Worm (Caenorhabditis elegans) whole organism, L3 larva: ENCODE data around the gene srd-67.
"Not testable (repeated sequence)": the region's sequence is repeated elsewhere in the genome, so short reads cannot be mapped to it uniquely, and the experiment has no call there.

ENCODE experiments used
- R02D3.7 ChIP-seq: fragments of 150-350 bp; optimal IDR thresholded peaks from 2 replicates; lab custom pipeline; 2014; ENCODE audit warnings: missing biosample characterization, missing genetic modification characterization
- ZK546.5 ChIP-seq: sonication (generic microtip); optimal IDR thresholded peaks from 2 replicates; lab custom pipeline; 2017; ENCODE audit warnings: missing biosample characterization, missing genetic modification characterization
- ceh-28 ChIP-seq: fragments of 150-350 bp; optimal IDR thresholded peaks from 2 replicates; lab custom pipeline; 2014; ENCODE audit warnings: missing biosample characterization, missing genetic modification reagents, missing genetic modification characterization
- ceh-82 ChIP-seq: fragments of 150-350 bp; optimal IDR thresholded peaks from 2 replicates; lab custom pipeline; 2014; ENCODE audit warnings: missing biosample characterization, missing genetic modification characterization
- ceh-9 ChIP-seq: sonication (generic microtip); optimal IDR thresholded peaks from 2 replicates; lab custom pipeline; 2018; ENCODE audit warnings: missing biosample characterization, missing genetic modification characterization
- egl-27 ChIP-seq: sonication (generic microtip); optimal IDR thresholded peaks from 4 replicates; lab custom pipeline; 2017; ENCODE audit warnings: missing biosample characterization, missing genetic modification reagents, missing genetic modification characterization
- elt-1 ChIP-seq: fragments of 150-350 bp; optimal IDR thresholded peaks from 2 replicates; lab custom pipeline; 2014; ENCODE audit warnings: missing biosample characterization, missing genetic modification characterization
- elt-2 ChIP-seq: sonication (generic microtip); optimal IDR thresholded peaks from 2 replicates; lab custom pipeline; 2016; ENCODE audit warnings: missing genetic modification reagents, mild to moderate bottlenecking, missing genetic modification characterization, missing compliant biosample characterization
- elt-3 ChIP-seq, 3 experiments: fragments of 150-350 bp in 1 of 3; sonication (generic microtip) in 2 of 3; optimal IDR thresholded peaks; 2 replicates in 2 of 3; 4 replicates in 1 of 3; lab custom pipeline; 2014 to 2017; ENCODE audit warnings: missing biosample characterization in 3 of 3, missing genetic modification characterization in 3 of 3
- eor-1 ChIP-seq, 2 experiments: fragments of 150-350 bp; optimal IDR thresholded peaks; 2 replicates each; lab custom pipeline; 2014 to 2018; ENCODE audit warnings: missing biosample characterization in 2 of 2, missing genetic modification characterization in 2 of 2
- fkh-10 ChIP-seq: sonication (generic microtip); optimal IDR thresholded peaks from 2 replicates; lab custom pipeline; 2017; ENCODE audit warnings: missing biosample characterization, missing genetic modification reagents, missing genetic modification characterization
- hmg-11 ChIP-seq: sonication (generic microtip); optimal IDR thresholded peaks from 2 replicates; lab custom pipeline; 2016; ENCODE audit warnings: missing genetic modification characterization, missing compliant biosample characterization
- jun-1 ChIP-seq: fragments of 150-350 bp; optimal IDR thresholded peaks from 2 replicates; lab custom pipeline; 2014; ENCODE audit warnings: missing biosample characterization, missing genetic modification reagents, missing genetic modification characterization
- lin-15B ChIP-seq: fragments of 150-350 bp; optimal IDR thresholded peaks from 2 replicates; lab custom pipeline; 2014; ENCODE audit warnings: missing biosample characterization, missing genetic modification characterization
- lin-39 ChIP-seq: fragments of 150-350 bp; optimal IDR thresholded peaks from 2 replicates; lab custom pipeline; 2018; ENCODE audit warnings: missing biosample characterization, missing genetic modification reagents, missing genetic modification characterization
- lsy-12 ChIP-seq: sonication (generic microtip); optimal IDR thresholded peaks from 2 replicates; lab custom pipeline; 2016; ENCODE audit warnings: mild to moderate bottlenecking, missing genetic modification characterization, missing compliant biosample characterization
- mdl-1 ChIP-seq: fragments of 150-350 bp; optimal IDR thresholded peaks from 2 replicates; lab custom pipeline; 2014; ENCODE audit warnings: missing biosample characterization, missing genetic modification characterization
- mml-1 ChIP-seq: fragments of 150-350 bp; sonication (generic microtip); optimal IDR thresholded peaks from 3 replicates; lab custom pipeline; 2014; ENCODE audit warnings: missing biosample characterization, missing genetic modification characterization
- nhr-11 ChIP-seq: fragments of 150-350 bp; optimal IDR thresholded peaks from 2 replicates; lab custom pipeline; 2014; ENCODE audit warnings: missing biosample characterization, missing genetic modification characterization
- nhr-23 ChIP-seq: fragments of 150-350 bp; optimal IDR thresholded peaks from 2 replicates; lab custom pipeline; 2014; ENCODE audit warnings: missing biosample characterization, missing genetic modification reagents, missing genetic modification characterization
- nhr-237 ChIP-seq: fragments of 150-350 bp; optimal IDR thresholded peaks from 2 replicates; lab custom pipeline; 2014; ENCODE audit warnings: missing biosample characterization, missing genetic modification characterization
- nhr-25 ChIP-seq: sonication (generic microtip); optimal IDR thresholded peaks from 2 replicates; lab custom pipeline; 2017; ENCODE audit warnings: missing biosample characterization, missing genetic modification characterization
- nhr-28 ChIP-seq: fragments of 150-350 bp; optimal IDR thresholded peaks from 2 replicates; lab custom pipeline; 2014; ENCODE audit warnings: missing biosample characterization, missing genetic modification characterization
- nhr-43 ChIP-seq: sonication (generic microtip); optimal IDR thresholded peaks from 2 replicates; lab custom pipeline; 2016; ENCODE audit warnings: mild to moderate bottlenecking, missing genetic modification characterization, missing compliant biosample characterization; ENCODE audit not compliant: poor library complexity, severe bottlenecking
- nhr-67 ChIP-seq: fragments of 150-350 bp; optimal IDR thresholded peaks from 2 replicates; lab custom pipeline; 2014; ENCODE audit warnings: missing biosample characterization, missing genetic modification characterization
- pha-4 ChIP-seq: fragments of 150-350 bp; optimal IDR thresholded peaks from 2 replicates; lab custom pipeline; 2014; ENCODE audit warnings: missing biosample characterization, missing genetic modification reagents, missing genetic modification characterization
- pqm-1 ChIP-seq: fragments of 150-350 bp; optimal IDR thresholded peaks from 2 replicates; lab custom pipeline; 2017; ENCODE audit warnings: missing biosample characterization, missing genetic modification characterization, inconsistent platforms
- skn-1 ChIP-seq: fragments of 150-350 bp; optimal IDR thresholded peaks from 2 replicates; lab custom pipeline; 2014; ENCODE audit warnings: missing biosample characterization, missing genetic modification characterization
- tbx-2 ChIP-seq: sonication (generic microtip); optimal IDR thresholded peaks from 2 replicates; lab custom pipeline; 2016; ENCODE audit warnings: mild to moderate bottlenecking, missing genetic modification characterization, missing compliant biosample characterization
- unc-39 ChIP-seq: sonication (generic microtip); optimal IDR thresholded peaks from 4 replicates; lab custom pipeline; 2017; ENCODE audit warnings: missing biosample characterization, missing genetic modification characterization
- unc-62 ChIP-seq: fragments of 150-350 bp; sonication (generic microtip); optimal IDR thresholded peaks from 4 replicates; lab custom pipeline; 2014; ENCODE audit warnings: missing biosample characterization, missing genetic modification reagents, missing genetic modification characterization
- zag-1 ChIP-seq: fragments of 150-350 bp; optimal IDR thresholded peaks from 2 replicates; lab custom pipeline; 2014; ENCODE audit warnings: missing biosample characterization, missing genetic modification characterization
- ztf-11 ChIP-seq: fragments of 150-350 bp; optimal IDR thresholded peaks from 2 replicates; lab custom pipeline; 2014; ENCODE audit warnings: missing biosample characterization, missing genetic modification characterization

srd-67 gene

DNA sequence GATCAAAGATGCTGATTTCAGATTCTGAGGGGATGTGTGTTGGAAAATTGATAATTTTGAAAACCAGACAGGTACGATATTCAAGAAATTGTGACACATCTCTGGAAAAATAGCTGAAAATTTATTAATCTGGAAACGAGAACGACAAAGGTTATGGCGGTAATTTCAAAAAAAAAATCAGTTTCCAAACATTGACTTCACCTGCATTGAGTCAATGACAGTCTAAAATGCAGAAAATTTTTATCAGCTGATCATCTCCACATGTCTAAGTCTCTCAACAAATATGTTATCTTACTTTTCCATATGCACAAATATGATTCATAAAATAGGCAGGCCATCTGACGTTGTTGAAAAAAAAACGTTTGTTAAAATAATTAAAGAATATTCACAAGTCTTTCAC lies 26.4 kb upstream of the srd-67 start, which contains the start of gene fbxa-48:
Gene fbxa-48, minus strand, starts transcription at position 101 of the 400 bp plus-strand sequence.
- peak; percentile 2 for TF ChIP-seq pqm-1 (tag; lab: Kevin White, UChicago)
- TF ChIP-seq mdl-1: no peak
- peak; percentile 38 for TF ChIP-seq elt-2 (tag; lab: Kevin White, UChicago)

DNA sequence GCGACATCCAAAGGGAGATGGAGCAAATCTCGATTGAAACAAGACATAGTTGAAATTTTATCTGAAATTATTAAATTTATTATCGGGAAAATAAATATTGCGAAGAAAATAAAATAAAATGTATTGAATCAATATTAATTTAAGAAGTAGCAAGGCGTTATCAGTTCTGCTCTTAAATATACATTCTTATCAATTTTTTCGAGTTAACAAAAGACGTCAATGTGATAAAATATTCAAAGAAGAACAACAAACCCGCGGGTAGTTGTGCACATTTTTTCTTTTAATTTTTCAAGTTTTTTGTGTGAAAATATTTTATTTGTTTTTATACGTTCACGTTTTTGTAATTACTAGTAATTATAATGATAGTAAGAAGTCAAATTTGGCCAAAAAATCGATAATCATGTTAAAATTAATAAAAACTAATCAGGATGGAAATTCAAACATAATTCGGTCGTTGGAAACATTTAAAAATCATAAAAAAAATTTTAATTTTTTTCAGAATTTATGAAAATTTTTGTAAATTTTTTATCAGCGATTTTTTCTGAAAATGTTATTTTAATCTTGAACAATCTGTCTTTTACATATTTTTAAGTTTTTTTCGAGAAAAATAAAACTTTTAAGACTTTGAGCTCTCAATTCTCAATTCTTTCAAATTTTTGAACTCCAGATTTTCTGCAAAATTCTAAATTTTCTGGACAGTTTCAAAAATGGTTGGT lies 20.5 kb upstream of the srd-67 start, which contains the start of gene fbxa-9:
Gene fbxa-9, plus strand, starts transcription at position 666 of the 716 bp plus-strand sequence.
- TF ChIP-seq hmg-11 (no peak), pqm-1 (tag; lab: Kevin White, UChicago) (peak; percentile 74), elt-2 (tag; lab: Kevin White, UChicago) (peak; percentile 81), zag-1 (no peak)

DNA sequence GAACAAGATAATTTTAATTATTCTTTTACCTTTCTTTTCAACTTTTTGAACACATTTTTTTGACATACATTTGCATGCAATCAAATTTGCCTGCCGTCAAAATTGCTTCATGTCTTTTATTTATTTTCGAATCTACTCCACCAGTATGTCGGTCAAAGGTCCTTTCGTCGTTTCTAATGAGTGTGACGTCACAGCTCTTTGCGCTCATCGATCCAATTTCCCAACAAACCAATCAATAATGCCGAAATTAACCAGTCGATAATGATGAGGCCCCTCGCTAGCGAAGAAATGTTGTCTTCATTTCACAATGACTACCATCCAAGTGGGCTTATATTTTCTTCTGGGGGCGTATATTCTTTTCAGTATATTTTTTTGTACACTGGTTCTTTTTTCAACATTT lies 17.3 kb upstream of the srd-67 start, which contains the start of gene Y54F10BM.6:
Gene Y54F10BM.6, plus strand, starts transcription at position 301 of the 400 bp plus-strand sequence.
- TF ChIP-seq nhr-11 (tag; lab: Kevin White, UChicago) (no peak), jun-1 (tag; lab: Kevin White, UChicago) (no peak), elt-1 (tag; lab: Kevin White, UChicago) (no peak)

DNA sequence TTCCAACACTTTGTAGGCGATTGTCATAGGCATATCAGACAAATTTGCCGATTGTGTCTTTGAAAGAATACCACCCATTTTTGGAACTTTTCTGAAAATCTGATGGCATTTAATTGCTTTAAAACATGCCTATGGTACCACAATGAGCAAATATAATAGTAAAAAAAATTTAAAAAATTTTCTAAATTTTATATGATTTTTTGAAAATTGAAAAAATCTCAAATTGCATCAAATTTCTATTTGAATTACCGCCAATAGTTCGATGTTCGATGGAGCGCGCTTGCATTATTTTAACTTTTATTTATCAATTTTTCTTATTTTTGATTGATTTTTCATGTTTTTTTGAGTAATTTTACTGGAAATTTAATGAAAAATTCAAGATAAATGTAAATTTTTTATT lies 15.7 kb upstream of the srd-67 start, which contains the start of gene fbxa-42:
Gene fbxa-42, minus strand, starts transcription at position 101 of the 400 bp plus-strand sequence.
- not testable (repeated sequence) for TF ChIP-seq lsy-12, R02D3.7, lin-39 (tag; lab: Kevin White, UChicago)

DNA sequence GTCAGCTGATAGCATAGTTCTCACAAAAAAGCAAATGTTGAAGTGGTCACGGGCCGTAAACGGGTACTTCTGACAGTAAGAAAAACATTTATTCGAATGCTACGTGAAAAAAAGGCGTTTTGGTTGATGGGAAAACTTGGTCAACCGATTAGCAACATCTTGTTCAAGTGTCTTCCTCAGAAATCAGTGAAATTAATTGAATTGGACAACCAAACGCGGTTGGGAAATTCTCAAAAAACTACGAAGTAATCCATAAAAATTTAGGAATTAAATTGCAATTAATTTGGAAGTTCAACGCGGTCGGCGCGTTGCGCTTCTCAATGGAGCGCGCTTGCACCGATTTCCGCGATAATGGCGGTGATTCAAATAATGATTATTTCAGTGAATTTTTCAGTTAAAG lies 13.7 kb upstream of the srd-67 start:
- TF ChIP-seq ceh-82 (tag; lab: Kevin White, UChicago) (no peak), nhr-25 (tag; lab: Kevin White, UChicago) (no peak), lin-15B (tag; lab: Kevin White, UChicago) (no peak), mml-1 (tag; lab: Kevin White, UChicago) (no peak), ztf-11 (tag; lab: Kevin White, UChicago) (no peak), ceh-9 (tag; lab: Kevin White, UChicago) (no peak), nhr-23 (no peak), nhr-67 (no peak)

DNA sequence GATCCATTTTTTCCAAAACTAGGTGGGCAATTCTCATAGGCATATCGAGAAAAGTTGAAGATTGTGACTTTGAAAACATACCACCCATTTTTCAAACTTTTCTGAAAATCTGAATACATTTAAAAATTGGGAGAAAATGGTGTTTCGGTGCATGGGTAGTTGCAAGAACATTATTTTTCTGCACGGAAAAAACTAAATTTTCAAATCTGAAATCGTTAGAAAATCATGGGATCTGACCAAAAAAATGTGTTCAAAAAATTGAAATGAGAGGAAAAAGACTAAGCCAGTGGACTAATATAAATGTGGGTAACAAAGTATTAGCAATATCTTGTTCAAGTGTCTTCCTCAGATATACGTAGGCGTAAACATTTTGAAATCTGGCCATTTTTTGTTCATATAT lies 13.2 kb upstream of the srd-67 start, which contains the start of gene fbxa-43:
Gene fbxa-43, minus strand, starts transcription at position 101 of the 400 bp plus-strand sequence.
- no peak for TF ChIP-seq eor-1 (tag; optimal IDR thresholded peaks at IDR 0.05; lab: Kevin White, UChicago)
- no peak for TF ChIP-seq lsy-12 (tag; lab: Kevin White, UChicago)
- TF ChIP-seq nhr-28: no peak
- no peak for TF ChIP-seq fkh-10 (GFP tag; lab: Kevin White, UChicago)
- no peak for TF ChIP-seq nhr-237 (tag; lab: Kevin White, UChicago)

- TF ChIP-seq pqm-1 (tag; lab: Kevin White, UChicago) (no peak), skn-1 (tag; lab: Kevin White, UChicago) (no peak), ceh-82 (tag; lab: Kevin White, UChicago) (no peak), nhr-43 (tag; lab: Kevin White, UChicago) (no peak), unc-39 (tag; lab: Kevin White, UChicago) (no peak), jun-1 (tag; lab: Kevin White, UChicago) (no peak), tbx-2 (no peak), hmg-11 (no peak), ceh-28 (tag; lab: Kevin White, UChicago) (no peak), nhr-11 (tag; lab: Kevin White, UChicago) (no peak), pha-4 (no peak), nhr-23 (no peak), fkh-10 (GFP tag; lab: Kevin White, UChicago) (no peak), nhr-67 (no peak), unc-62 (GFP tag; lab: Kevin White, UChicago) (no peak), elt-3 (tag; optimal IDR thresholded peaks at IDR 0.05; lab: Kevin White, UChicago) (no peak), ZK546.5 (tag; lab: Kevin White, UChicago) (no peak), lin-39 (tag; lab: Kevin White, UChicago) (no peak), egl-27 (tag; lab: Kevin White, UChicago) (no peak)
Measured at ce11 chrIII:2255522-2255921, 9.9 kb upstream of the srd-67 start, which contains the start of gene fbxa-71. fbxa-71 (plus strand) TSS chrIII:2255822.
